Fruit fly (Drosophila melanogaster) whole organism, prepupa: ENCODE results near the gene fend.

Source experiments
- Blimp-1 ChIP-seq: fragments of 200-800 bp; sonication (Bioruptor generic); optimal IDR thresholded peaks from 3 replicates; lab custom pipeline; 2017; ENCODE audit warnings: missing biosample characterization, missing genetic modification characterization, mild to moderate bottlenecking, moderate library complexity, missing genetic modification reagents
- CG10669 ChIP-seq: fragments of 200-800 bp; sonication (Bioruptor generic); optimal IDR thresholded peaks from 3 replicates; lab custom pipeline; 2018; ENCODE audit warnings: missing biosample characterization, mild to moderate bottlenecking, missing genetic modification characterization, moderate library complexity
- CG11294 ChIP-seq: fragments of 200-800 bp; sonication (Bioruptor generic); IDR thresholded peaks from 2 replicates; pipeline ENCODE4 v1.3.6; 2022; ENCODE audit warnings: missing biosample characterization, missing genetic modification characterization
- CG11902 ChIP-seq: fragments of 200-800 bp; sonication (Bioruptor generic); optimal IDR thresholded peaks from 3 replicates; lab custom pipeline; 2016; ENCODE audit warnings: missing biosample characterization, missing genetic modification characterization
- CG1621 ChIP-seq: fragments of 200-800 bp; sonication (Bioruptor generic); optimal IDR thresholded peaks from 3 replicates; lab custom pipeline; 2018; ENCODE audit warnings: missing biosample characterization, mild to moderate bottlenecking, missing genetic modification characterization
- CG3032 ChIP-seq: fragments of 200-800 bp; optimal IDR thresholded peaks from 2 replicates; lab custom pipeline; 2019; ENCODE audit warnings: missing biosample characterization, mild to moderate bottlenecking, missing genetic modification characterization, moderate library complexity
- CG31627 ChIP-seq: fragments of 200-800 bp; sonication (Bioruptor generic); optimal IDR thresholded peaks from 3 replicates; lab custom pipeline; 2016; ENCODE audit warnings: missing biosample characterization, missing genetic modification characterization
- CG34406 ChIP-seq: fragments of 200-800 bp; sonication (Bioruptor generic); optimal IDR thresholded peaks from 3 replicates; lab custom pipeline; 2016; ENCODE audit warnings: missing biosample characterization, missing genetic modification characterization
- CG3919 ChIP-seq: fragments of 200-800 bp; sonication (Bioruptor generic); optimal IDR thresholded peaks from 3 replicates; lab custom pipeline; 2016; ENCODE audit warnings: missing biosample characterization, missing genetic modification characterization
- CG6163 ChIP-seq: fragments of 200-800 bp; sonication (Bioruptor generic); IDR thresholded peaks from 3 replicates; pipeline ENCODE4 v1.3.6; 2022; ENCODE audit warnings: missing biosample characterization, missing genetic modification characterization
- CG6276 ChIP-seq: fragments of 200-800 bp; sonication (Bioruptor generic); optimal IDR thresholded peaks from 2 replicates; lab custom pipeline; 2017; ENCODE audit warnings: missing biosample characterization, mild to moderate bottlenecking, missing genetic modification characterization
- CG7368 ChIP-seq: fragments of 200-800 bp; sonication (Bioruptor generic); optimal IDR thresholded peaks from 3 replicates; lab custom pipeline; 2016; ENCODE audit warnings: missing biosample characterization, missing genetic modification characterization
- CG9139 ChIP-seq: fragments of 200-800 bp; sonication (Bioruptor generic); optimal IDR thresholded peaks from 3 replicates; lab custom pipeline; 2017; ENCODE audit warnings: missing biosample characterization, mild to moderate bottlenecking, missing genetic modification characterization
- Eip75B ChIP-seq: fragments of 200-800 bp; sonication (Bioruptor generic); optimal IDR thresholded peaks from 3 replicates; lab custom pipeline; 2016; ENCODE audit warnings: missing biosample characterization, missing genetic modification characterization
- Eip78C ChIP-seq: fragments of 200-800 bp; sonication (Bioruptor generic); peaks from one replicate; lab custom pipeline; 2016; ENCODE audit warnings: missing biosample characterization, missing genetic modification characterization
- Eip93F ChIP-seq: fragments of 200-800 bp; sonication (Bioruptor generic); optimal IDR thresholded peaks from 2 replicates; lab custom pipeline; 2016; ENCODE audit warnings: missing biosample characterization, mild to moderate bottlenecking, missing genetic modification characterization
- Ets21C ChIP-seq: fragments of 200-800 bp; sonication (Bioruptor generic); optimal IDR thresholded peaks from 3 replicates; lab custom pipeline; 2016; ENCODE audit warnings: missing biosample characterization, missing genetic modification characterization
- Ets96B ChIP-seq: fragments of 200-800 bp; optimal IDR thresholded peaks from 2 replicates; lab custom pipeline; 2019; ENCODE audit warnings: missing biosample characterization, mild to moderate bottlenecking, missing genetic modification characterization, moderate library complexity
- Gug ChIP-seq: fragments of 200-800 bp; sonication (Bioruptor generic); IDR thresholded peaks from 2 replicates; pipeline ENCODE4 v1.3.6; 2022; ENCODE audit warnings: missing biosample characterization, missing genetic modification characterization
- Hr39 ChIP-seq: fragments of 200-800 bp; sonication (Bioruptor generic); optimal IDR thresholded peaks from 2 replicates; lab custom pipeline; 2016; ENCODE audit warnings: missing biosample characterization, missing genetic modification characterization
- Met ChIP-seq: fragments of 200-800 bp; sonication (Bioruptor generic); optimal IDR thresholded peaks from 3 replicates; lab custom pipeline; 2016; ENCODE audit warnings: missing biosample characterization, missing genetic modification characterization
- OdsH ChIP-seq: fragments of 200-800 bp; sonication (Bioruptor generic); optimal IDR thresholded peaks from 3 replicates; lab custom pipeline; 2016; ENCODE audit warnings: missing biosample characterization, missing genetic modification characterization
- Sox102F ChIP-seq: fragments of 200-800 bp; sonication (Bioruptor generic); optimal IDR thresholded peaks from 2 replicates; lab custom pipeline; 2016; ENCODE audit warnings: missing biosample characterization, mild to moderate bottlenecking, missing genetic modification characterization
- Sox14 ChIP-seq: fragments of 200-800 bp; sonication (Bioruptor generic); optimal IDR thresholded peaks from 3 replicates; lab custom pipeline; 2016; ENCODE audit warnings: missing biosample characterization, missing genetic modification characterization
- Sox15 ChIP-seq: fragments of 200-800 bp; sonication (Bioruptor generic); optimal IDR thresholded peaks from 3 replicates; lab custom pipeline; 2016; ENCODE audit warnings: missing biosample characterization, missing genetic modification characterization
- achi ChIP-seq: fragments of 200-800 bp; sonication (Bioruptor generic); optimal IDR thresholded peaks from 3 replicates; lab custom pipeline; 2016; ENCODE audit warnings: missing biosample characterization, missing genetic modification characterization
- cyc ChIP-seq: fragments of 200-800 bp; sonication (Bioruptor generic); optimal IDR thresholded peaks from 3 replicates; lab custom pipeline; 2016; ENCODE audit warnings: missing biosample characterization, missing genetic modification characterization
- dac ChIP-seq: fragments of 200-800 bp; sonication (Bioruptor generic); optimal IDR thresholded peaks from 2 replicates; lab custom pipeline; 2017; ENCODE audit warnings: missing biosample characterization, mild to moderate bottlenecking, missing genetic modification characterization
- dsx ChIP-seq: fragments of 200-800 bp; optimal IDR thresholded peaks from 3 replicates; lab custom pipeline; 2019; ENCODE audit warnings: missing biosample characterization, mild to moderate bottlenecking, missing genetic modification characterization, moderate library complexity; ENCODE audit not compliant: poor library complexity, severe bottlenecking
- esn ChIP-seq: fragments of 200-800 bp; sonication (Bioruptor generic); optimal IDR thresholded peaks from 2 replicates; lab custom pipeline; 2016; ENCODE audit warnings: missing biosample characterization, mild to moderate bottlenecking, missing genetic modification characterization, moderate library complexity
- fd85E ChIP-seq: fragments of 200-800 bp; sonication (Bioruptor generic); optimal IDR thresholded peaks from 3 replicates; lab custom pipeline; 2016; ENCODE audit warnings: missing biosample characterization, missing genetic modification characterization
- fkh ChIP-seq: fragments of 200-800 bp; sonication (Bioruptor generic); optimal IDR thresholded peaks from 3 replicates; lab custom pipeline; 2017; ENCODE audit warnings: missing biosample characterization, mild to moderate bottlenecking, missing genetic modification characterization, moderate library complexity
- lz ChIP-seq: fragments of 200-800 bp; sonication (Bioruptor generic); optimal IDR thresholded peaks from 3 replicates; lab custom pipeline; 2016; ENCODE audit warnings: missing biosample characterization, missing genetic modification characterization
- net ChIP-seq: fragments of 200-800 bp; sonication (Bioruptor generic); optimal IDR thresholded peaks from 3 replicates; lab custom pipeline; 2016; ENCODE audit warnings: missing biosample characterization, missing genetic modification characterization
- pdm3 ChIP-seq: fragments of 200-800 bp; sonication (Bioruptor generic); optimal IDR thresholded peaks from 3 replicates; lab custom pipeline; 2016; ENCODE audit warnings: missing biosample characterization, missing genetic modification characterization
- salr ChIP-seq, 2 experiments: fragments of 200-800 bp; sonication (Bioruptor generic); optimal IDR thresholded peaks; 3 replicates each; lab custom pipeline; 2016 to 2018; ENCODE audit warnings: missing biosample characterization in 2 of 2, missing genetic modification characterization in 2 of 2, mild to moderate bottlenecking in 1 of 2
- spab ChIP-seq: fragments of 200-800 bp; sonication (Bioruptor generic); optimal IDR thresholded peaks from 2 replicates; lab custom pipeline; 2017; ENCODE audit warnings: missing biosample characterization, mild to moderate bottlenecking, missing genetic modification characterization, missing genetic modification reagents
- ss ChIP-seq, 2 experiments: fragments of 200-800 bp; sonication (Bioruptor generic); optimal IDR thresholded peaks; 2 replicates in 1 of 2; 3 replicates in 1 of 2; lab custom pipeline; 2017 to 2018; ENCODE audit warnings: mild to moderate bottlenecking in 2 of 2, missing biosample characterization in 2 of 2, missing genetic modification characterization in 2 of 2, moderate library complexity in 1 of 2
- svp ChIP-seq: fragments of 200-800 bp; sonication (Bioruptor generic); peaks from one replicate; lab custom pipeline; 2016; ENCODE audit warnings: missing biosample characterization, missing genetic modification characterization
- topi ChIP-seq: fragments of 200-800 bp; sonication (Bioruptor generic); optimal IDR thresholded peaks from 3 replicates; lab custom pipeline; 2016; ENCODE audit warnings: missing biosample characterization, missing genetic modification characterization

The fend gene

DNA sequence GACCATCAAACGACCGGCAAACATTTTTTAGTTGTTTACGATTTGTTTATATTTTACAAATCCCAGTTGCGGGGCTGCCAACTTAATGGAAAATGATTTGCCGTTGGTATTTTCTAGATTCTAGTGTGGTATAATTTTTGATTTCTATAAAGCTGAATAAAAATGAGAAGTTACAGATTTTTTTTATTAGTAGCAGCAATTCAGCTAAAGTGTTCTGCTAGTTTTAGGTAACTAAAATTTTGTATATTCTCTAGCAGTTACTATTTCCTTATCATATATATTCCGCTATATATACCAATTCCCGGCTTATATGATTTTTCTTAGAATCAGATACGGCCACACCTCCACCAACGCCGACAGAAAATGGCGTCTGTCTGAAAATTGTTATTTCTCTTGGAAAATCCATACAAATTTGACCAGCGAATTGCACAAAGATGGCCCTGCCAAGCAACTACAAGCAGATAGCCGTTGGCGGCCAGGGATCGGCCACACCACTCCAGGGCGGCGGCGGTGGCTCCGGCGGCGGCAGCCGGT is 14.2 kb upstream of the fend start, which contains the start of the genes fh and Bap111:
TSS of gene fh (minus strand) at position 83 of the 534 bp plus-strand sequence.
TSS of gene Bap111 (plus strand) at position 321 of the 534 bp plus-strand sequence.
- no peak for TF ChIP-seq Sox14 (GFP tag; lab: Kevin White, UChicago)
- TF ChIP-seq CG3032 (tag; lab: Kevin White, UChicago) = no peak
- TF ChIP-seq CG1621 = no peak
- TF ChIP-seq lz (GFP tag; lab: Kevin White, UChicago) = peak; percentile 6
- TF ChIP-seq CG6163 = no peak
- no peak for TF ChIP-seq Sox102F (GFP tag; lab: Kevin White, UChicago)
- TF ChIP-seq Eip78C = peak; percentile 64
- no peak for TF ChIP-seq dsx
- no peak for TF ChIP-seq salr (GFP tag; optimal IDR thresholded peaks at IDR 0.05; lab: Kevin White, UChicago)
- no peak for TF ChIP-seq Gug (GFP tag; lab: Robert Waterston, UW)
- no peak for TF ChIP-seq pdm3 (GFP tag; lab: Kevin White, UChicago)
- TF ChIP-seq CG11294 (GFP tag; lab: Robert Waterston, UW) = no peak
- no peak for TF ChIP-seq CG3919 (GFP tag; lab: Kevin White, UChicago)
- no peak for TF ChIP-seq Eip75B (GFP tag; lab: Kevin White, UChicago)
- TF ChIP-seq fkh (GFP tag; lab: Kevin White, UChicago) = no peak
- no peak for TF ChIP-seq CG10669 (GFP tag; lab: Kevin White, UChicago)
- no peak for TF ChIP-seq Met
- no peak for TF ChIP-seq fd85E (GFP tag; lab: Kevin White, UChicago)
- TF ChIP-seq OdsH (GFP tag; lab: Kevin White, UChicago) = no peak
- peak; percentile 4 for TF ChIP-seq topi (GFP tag; lab: Kevin White, UChicago)
- no peak for TF ChIP-seq Hr39 (GFP tag; lab: Kevin White, UChicago)
- no peak for TF ChIP-seq CG31627 (GFP tag; lab: Kevin White, UChicago)
- no peak for TF ChIP-seq CG11902 (GFP tag; lab: Kevin White, UChicago)
- TF ChIP-seq spab (GFP tag; lab: Kevin White, UChicago) = no peak
- TF ChIP-seq cyc (GFP tag; lab: Kevin White, UChicago) = no peak
- peak; percentile 14 for TF ChIP-seq esn
- TF ChIP-seq ss (GFP tag; optimal IDR thresholded peaks at IDR 0.05; lab: Kevin White, UChicago) = no peak
- TF ChIP-seq Ets21C (GFP tag; lab: Kevin White, UChicago) = no peak

- TF ChIP-seq dac (no peak), CG31627 (GFP tag; lab: Kevin White, UChicago) (no peak), Eip93F (no peak), OdsH (GFP tag; lab: Kevin White, UChicago) (no peak), CG9139 (no peak), cyc (GFP tag; lab: Kevin White, UChicago) (no peak), Sox14 (GFP tag; lab: Kevin White, UChicago) (peak; percentile 8), topi (GFP tag; lab: Kevin White, UChicago) (peak; percentile 2), svp (GFP tag; lab: Kevin White, UChicago) (no peak), Eip78C (peak; percentile 27), CG34406 (no peak), CG6276 (no peak), CG11902 (GFP tag; lab: Kevin White, UChicago) (no peak), achi (GFP tag; lab: Kevin White, UChicago) (no peak), Ets96B (tag; lab: Kevin White, UChicago) (no peak), CG7368 (GFP tag; lab: Kevin White, UChicago) (no peak), net (GFP tag; lab: Kevin White, UChicago) (no peak), pdm3 (GFP tag; lab: Kevin White, UChicago) (no peak), Blimp-1 (no peak), Hr39 (GFP tag; lab: Kevin White, UChicago) (no peak), ss (GFP tag; optimal IDR thresholded peaks at IDR 0.05; lab: Kevin White, UChicago) (no peak), Sox15 (GFP tag; lab: Kevin White, UChicago) (no peak)
These were observed 7.4 kb upstream of the fend start, which contains the start of gene CG7065 for dm6 chrX:9142224-9142802. TSS of gene CG7065 (plus strand) at chrX:9142493.
